Fruit fly (Drosophila melanogaster) whole organism, embryonic: ENCODE data around the gene CG2256.

Experiments
- Ada2b ChIP-seq: fragments of 200-800 bp; sonication (Bioruptor generic); IDR thresholded peaks from 2 replicates; pipeline ENCODE4 v1.3.6; 2022; ENCODE audit warnings: missing biosample characterization, missing genetic modification characterization
- Atf3 ChIP-seq: fragments of 200-800 bp; sonication (Bioruptor generic); optimal IDR thresholded peaks from 3 replicates; lab custom pipeline; 2016; ENCODE audit warnings: missing biosample characterization, missing genetic modification characterization
- Blimp-1 ChIP-seq: fragments of 200-800 bp; sonication (Bioruptor generic); optimal IDR thresholded peaks from 3 replicates; lab custom pipeline; 2018; ENCODE audit warnings: missing biosample characterization, missing genetic modification characterization, mild to moderate bottlenecking, moderate library complexity, missing genetic modification reagents
- CG10147 ChIP-seq: fragments of 200-800 bp; sonication (Bioruptor generic); optimal IDR thresholded peaks from 2 replicates; lab custom pipeline; 2019; ENCODE audit warnings: missing biosample characterization, mild to moderate bottlenecking, missing genetic modification characterization, moderate library complexity
- CG11093 ChIP-seq: fragments of 200-800 bp; sonication (Bioruptor generic); IDR thresholded peaks from 3 replicates; pipeline ENCODE4 v1.3.6; 2022; ENCODE audit warnings: missing biosample characterization, missing genetic modification characterization
- CG12155 ChIP-seq: fragments of 200-800 bp; sonication (Bioruptor generic); optimal IDR thresholded peaks from 3 replicates; lab custom pipeline; 2016; ENCODE audit warnings: missing biosample characterization, missing genetic modification characterization
- CG12659 ChIP-seq: fragments of 200-800 bp; sonication (Bioruptor generic); optimal IDR thresholded peaks from 3 replicates; lab custom pipeline; 2017; ENCODE audit warnings: mild to moderate bottlenecking, missing biosample characterization, missing genetic modification reagents, missing genetic modification characterization
- CG14014 ChIP-seq: fragments of 200-800 bp; sonication (Bioruptor generic); IDR thresholded peaks from 2 replicates; pipeline ENCODE4 v1.3.6; 2022; ENCODE audit warnings: missing biosample characterization, missing genetic modification characterization
- CG30020 ChIP-seq: fragments of 200-800 bp; optimal IDR thresholded peaks from 2 replicates; lab custom pipeline; 2019; ENCODE audit warnings: missing biosample characterization, mild to moderate bottlenecking, missing genetic modification characterization, moderate library complexity
- CG3407 ChIP-seq: fragments of 200-800 bp; sonication (Bioruptor generic); optimal IDR thresholded peaks from 2 replicates; lab custom pipeline; 2018; ENCODE audit warnings: missing biosample characterization, mild to moderate bottlenecking, missing genetic modification characterization
- CG4360 ChIP-seq: fragments of 200-800 bp; sonication (Bioruptor generic); IDR thresholded peaks from 2 replicates; pipeline ENCODE4 v1.3.6; 2022; ENCODE audit warnings: missing biosample characterization, missing genetic modification characterization
- CG43689 ChIP-seq: fragments of 200-800 bp; sonication (Bioruptor generic); IDR thresholded peaks from 2 replicates; pipeline ENCODE4 v1.3.6; 2022; ENCODE audit warnings: missing biosample characterization, missing genetic modification characterization
- CG4730 ChIP-seq: fragments of 200-800 bp; sonication (Bioruptor generic); IDR thresholded peaks from 2 replicates; pipeline ENCODE4 v1.3.6; 2022; ENCODE audit warnings: missing biosample characterization, missing genetic modification characterization
- CG6654 ChIP-seq: fragments of 200-800 bp; sonication (Bioruptor generic); optimal IDR thresholded peaks from 2 replicates; lab custom pipeline; 2017; ENCODE audit warnings: missing biosample characterization, mild to moderate bottlenecking, missing genetic modification characterization
- CG6689 ChIP-seq: fragments of 200-800 bp; sonication (Bioruptor generic); IDR thresholded peaks from 2 replicates; pipeline ENCODE4 v1.3.6; 2022; ENCODE audit warnings: missing biosample characterization, missing genetic modification characterization
- CG6854 ChIP-seq: fragments of 200-800 bp; sonication (Bioruptor generic); optimal IDR thresholded peaks from 3 replicates; lab custom pipeline; 2017; ENCODE audit warnings: missing biosample characterization, mild to moderate bottlenecking, missing genetic modification characterization
- CTCF ChIP-seq: fragments of 200-800 bp; sonication (Bioruptor generic); optimal IDR thresholded peaks from 2 replicates; lab custom pipeline; 2017; ENCODE audit warnings: missing biosample characterization, mild to moderate bottlenecking, missing genetic modification characterization, moderate library complexity
- D19A ChIP-seq: fragments of 200-800 bp; optimal IDR thresholded peaks from 3 replicates; lab custom pipeline; 2019; ENCODE audit warnings: missing biosample characterization, mild to moderate bottlenecking, missing genetic modification characterization, moderate library complexity
- E2f1 ChIP-seq: fragments of 200-800 bp; sonication (Bioruptor generic); IDR thresholded peaks from 2 replicates; pipeline ENCODE4 v1.3.6; 2022; ENCODE audit warnings: missing biosample characterization, missing genetic modification characterization
- Eip74EF ChIP-seq, 2 experiments: fragments of 200-800 bp in 1 of 2; fragments of >200 bp in 1 of 2; sonication (Bioruptor generic) in 1 of 2; optimal IDR thresholded peaks; 2 replicates each; lab custom pipeline; 2017 to 2019; ENCODE audit warnings: missing biosample characterization in 2 of 2, missing genetic modification characterization in 2 of 2, mild to moderate bottlenecking in 1 of 2, moderate library complexity in 1 of 2
- Fer3 ChIP-seq: fragments of 200-800 bp; sonication (Bioruptor generic); optimal IDR thresholded peaks from 2 replicates; lab custom pipeline; 2018; ENCODE audit warnings: missing biosample characterization, mild to moderate bottlenecking, missing genetic modification characterization, moderate library complexity
- Gug ChIP-seq: fragments of 200-800 bp; sonication (Bioruptor generic); IDR thresholded peaks from 4 replicates; pipeline ENCODE4 v1.3.6; 2022; ENCODE audit warnings: missing biosample characterization, missing genetic modification characterization
- HHEX ChIP-seq: fragments of 200-800 bp; sonication (Bioruptor generic); optimal IDR thresholded peaks from 3 replicates; lab custom pipeline; 2017; ENCODE audit warnings: missing biosample characterization, mild to moderate bottlenecking, missing genetic modification characterization, missing genetic modification reagents
- Hand ChIP-seq: fragments of 200-800 bp; sonication (Bioruptor generic); optimal IDR thresholded peaks from 2 replicates; lab custom pipeline; 2017; ENCODE audit warnings: mild to moderate bottlenecking, missing biosample characterization, missing genetic modification reagents, missing genetic modification characterization
- Hr3 ChIP-seq: fragments of 200-800 bp; sonication (Bioruptor generic); optimal IDR thresholded peaks from 3 replicates; lab custom pipeline; 2016; ENCODE audit warnings: missing biosample characterization, missing genetic modification characterization
- MESR4 ChIP-seq: fragments of 200-800 bp; sonication (Bioruptor generic); optimal IDR thresholded peaks from 2 replicates; lab custom pipeline; 2018; ENCODE audit warnings: missing biosample characterization, mild to moderate bottlenecking, missing genetic modification characterization, moderate library complexity
- Max ChIP-seq: fragments of 200-800 bp; sonication (Bioruptor generic); optimal IDR thresholded peaks from 2 replicates; lab custom pipeline; 2016; ENCODE audit warnings: missing biosample characterization, mild to moderate bottlenecking, missing genetic modification characterization
- Meics ChIP-seq: fragments of 200-800 bp; sonication (Bioruptor generic); optimal IDR thresholded peaks from 2 replicates; lab custom pipeline; 2017; ENCODE audit warnings: missing biosample characterization, mild to moderate bottlenecking, missing genetic modification characterization
- Mes4 ChIP-seq: fragments of 200-800 bp; sonication (Bioruptor generic); optimal IDR thresholded peaks from 2 replicates; lab custom pipeline; 2016; ENCODE audit warnings: missing biosample characterization, missing genetic modification characterization
- Mrtf ChIP-seq: fragments of 200-800 bp; sonication (Bioruptor generic); IDR thresholded peaks from 3 replicates; pipeline ENCODE4 v1.3.6; 2022; ENCODE audit warnings: missing biosample characterization, missing genetic modification characterization
- bsh ChIP-seq, 2 experiments: fragments of 200-800 bp; sonication (Bioruptor generic); optimal IDR thresholded peaks; 2 replicates each; lab custom pipeline; 2017 to 2018; ENCODE audit warnings: mild to moderate bottlenecking in 2 of 2, missing biosample characterization in 2 of 2, missing genetic modification characterization in 2 of 2, moderate library complexity in 1 of 2
- crc ChIP-seq: fragments of 200-800 bp; sonication (Bioruptor generic); optimal IDR thresholded peaks from 2 replicates; lab custom pipeline; 2016; ENCODE audit warnings: missing biosample characterization, missing genetic modification characterization
- dimm ChIP-seq: fragments of 200-800 bp; sonication (Bioruptor generic); IDR thresholded peaks from 2 replicates; pipeline ENCODE4 v1.3.6; 2022; ENCODE audit warnings: missing biosample characterization, missing genetic modification characterization
- dpn ChIP-seq, 2 experiments: fragments of 200-800 bp; sonication (Bioruptor generic); optimal IDR thresholded peaks; 3 replicates each; lab custom pipeline; 2016; ENCODE audit warnings: missing biosample characterization in 2 of 2, missing genetic modification characterization in 2 of 2
- fd3F ChIP-seq: fragments of 200-800 bp; sonication (Bioruptor generic); optimal IDR thresholded peaks from 2 replicates; lab custom pipeline; 2018; ENCODE audit warnings: missing biosample characterization, mild to moderate bottlenecking, missing genetic modification characterization, moderate library complexity
- grn ChIP-seq: fragments of 200-800 bp; sonication (Bioruptor generic); optimal IDR thresholded peaks from 3 replicates; lab custom pipeline; 2017; ENCODE audit warnings: missing biosample characterization, missing genetic modification characterization
- gt ChIP-seq: fragments of 200-800 bp; sonication (Bioruptor generic); IDR thresholded peaks from 2 replicates; pipeline ENCODE4 v1.3.6; 2022; ENCODE audit warnings: missing biosample characterization, missing genetic modification characterization
- h ChIP-seq: fragments of >200 bp; optimal IDR thresholded peaks from 2 replicates; lab custom pipeline; 2017
- jumu ChIP-seq: fragments of 200-800 bp; sonication (Bioruptor generic); optimal IDR thresholded peaks from 3 replicates; lab custom pipeline; 2016; ENCODE audit warnings: missing biosample characterization, missing genetic modification characterization
- nmo ChIP-seq: fragments of 200-800 bp; sonication (Bioruptor generic); optimal IDR thresholded peaks from 2 replicates; lab custom pipeline; 2018; ENCODE audit warnings: missing biosample characterization, mild to moderate bottlenecking, missing genetic modification characterization, moderate library complexity
- org-1 ChIP-seq: fragments of 200-800 bp; sonication (Bioruptor generic); optimal IDR thresholded peaks from 2 replicates; lab custom pipeline; 2017; ENCODE audit warnings: missing biosample characterization, missing genetic modification characterization
- sc ChIP-seq, 3 experiments: fragments of >200 bp in 2 of 3; fragments of 200-800 bp in 1 of 3; sonication (Bioruptor generic) in 1 of 3; optimal IDR thresholded peaks; 2 replicates in 2 of 3; 3 replicates in 1 of 3; lab custom pipeline; 2017; ENCODE audit warnings: mild to moderate bottlenecking in 1 of 3, missing biosample characterization in 1 of 3, missing genetic modification characterization in 1 of 3, missing genetic modification reagents in 1 of 3
- schlank ChIP-seq: fragments of 200-800 bp; sonication (Bioruptor generic); optimal IDR thresholded peaks from 2 replicates; lab custom pipeline; 2018; ENCODE audit warnings: missing biosample characterization, mild to moderate bottlenecking, missing genetic modification characterization
- sens-2 ChIP-seq: fragments of 200-800 bp; sonication (Bioruptor generic); IDR thresholded peaks from 2 replicates; pipeline ENCODE4 v1.3.6; 2022; ENCODE audit warnings: missing biosample characterization, missing genetic modification characterization
- sisA ChIP-seq: fragments of 200-800 bp; sonication (Bioruptor generic); IDR thresholded peaks from 2 replicates; pipeline ENCODE4 v1.3.6; 2022; ENCODE audit warnings: missing biosample characterization, missing genetic modification characterization
- slbo ChIP-seq: fragments of 200-800 bp; sonication (Bioruptor generic); IDR thresholded peaks from 2 replicates; pipeline ENCODE4 v1.3.6; 2022; ENCODE audit warnings: missing biosample characterization, missing genetic modification characterization
- sna ChIP-seq: fragments of 200-800 bp; sonication (Bioruptor generic); IDR thresholded peaks from 2 replicates; pipeline ENCODE4 v1.3.6; 2022; ENCODE audit warnings: missing biosample characterization, missing genetic modification characterization; ENCODE audit not compliant: partially characterized antibody
- trh ChIP-seq: fragments of 200-800 bp; sonication (Bioruptor generic); optimal IDR thresholded peaks from 2 replicates; lab custom pipeline; 2016; ENCODE audit warnings: missing biosample characterization, missing genetic modification characterization
- vfl ChIP-seq: fragments of 200-800 bp; sonication (Bioruptor generic); optimal IDR thresholded peaks from 2 replicates; lab custom pipeline; 2016; ENCODE audit warnings: missing biosample characterization, missing genetic modification characterization
- z ChIP-seq: fragments of 200-800 bp; sonication (Bioruptor generic); IDR thresholded peaks from 3 replicates; pipeline ENCODE4 v1.3.6; 2022; ENCODE audit warnings: missing biosample characterization, missing genetic modification characterization

CG2256 gene

dm6 chrX:8092075-8092682, 5.2 kb upstream of the CG2256 start (continued):
- peak; percentile 66 for TF ChIP-seq gt
- TF ChIP-seq sc (optimal IDR thresholded peaks at IDR 0.05; lab: Kevin White, UChicago), result no peak
- peak; percentile 91 for TF ChIP-seq sc (GFP tag; optimal IDR thresholded peaks at IDR 0.05; lab: Kevin White, UChicago)
- peak; percentile 92 for TF ChIP-seq Hr3 (GFP tag; lab: Kevin White, UChicago)
- TF ChIP-seq crc (GFP tag; lab: Kevin White, UChicago), result peak; percentile 56
- TF ChIP-seq dimm, result peak; percentile 75
- peak; percentile 95 for TF ChIP-seq Hand (GFP tag; lab: Kevin White, UChicago)
- TF ChIP-seq D19A, result peak; percentile 83
- TF ChIP-seq Ada2b (GFP tag; lab: Robert Waterston, UW), result peak; percentile 86
- peak; percentile 42; the same call in 1 of the 2 replicates for TF ChIP-seq CG4360
- peak; percentile 92 for TF ChIP-seq slbo (GFP tag; lab: Robert Waterston, UW)
- peak; percentile 62 for TF ChIP-seq Atf3 (GFP tag; lab: Kevin White, UChicago)
- TF ChIP-seq org-1 (GFP tag; lab: Kevin White, UChicago), result peak; percentile 94
- TF ChIP-seq nmo, result peak; percentile 97
- peak; percentile 94 for TF ChIP-seq CG10147 (GFP tag; lab: Kevin White, UChicago)
- no peak for TF ChIP-seq h
- TF ChIP-seq CG6854 (GFP tag; lab: Kevin White, UChicago), result peak; percentile 93
- peak; percentile 86 for TF ChIP-seq Gug
- TF ChIP-seq Mrtf (GFP tag; lab: Robert Waterston, UW), result peak; percentile 86
- peak; percentile 89 for TF ChIP-seq sisA (GFP tag; lab: Robert Waterston, UW)
- TF ChIP-seq fd3F (GFP tag; lab: Kevin White, UChicago), result peak; percentile 93
- TF ChIP-seq z (GFP tag; lab: Robert Waterston, UW), result peak; percentile 48; the same call in 1 of the 3 replicates
- TF ChIP-seq Fer3 (tag; lab: Kevin White, UChicago), result peak; percentile 95
- TF ChIP-seq bsh (GFP tag; optimal IDR thresholded peaks at IDR 0.05; lab: Kevin White, UChicago), result peak; percentile 89 to 96
- TF ChIP-seq grn (GFP tag; lab: Kevin White, UChicago), result peak; percentile 52
- TF ChIP-seq Blimp-1 (GFP tag; lab: Kevin White, UChicago), result peak; percentile 92
- TF ChIP-seq HHEX (GFP tag; lab: Kevin White, UChicago), result peak; percentile 95
- TF ChIP-seq CG12155 (GFP tag; lab: Kevin White, UChicago), result peak; percentile 86
- peak; percentile 85 for TF ChIP-seq trh
- peak; percentile 57 for TF ChIP-seq Mes4 (GFP tag; lab: Kevin White, UChicago)
- peak; percentile 83 for TF ChIP-seq CG6654
- TF ChIP-seq schlank (tag; lab: Kevin White, UChicago), result peak; percentile 77
- TF ChIP-seq Meics (GFP tag; lab: Kevin White, UChicago), result peak; percentile 97
- TF ChIP-seq CTCF (GFP tag; lab: Kevin White, UChicago), result peak; percentile 61
- TF ChIP-seq vfl (GFP tag; lab: Kevin White, UChicago), result peak; percentile 71
- peak; percentile 88 to 93 for TF ChIP-seq dpn (GFP tag; optimal IDR thresholded peaks at IDR 0.05; lab: Kevin White, UChicago)
- peak; percentile 79 for TF ChIP-seq CG30020 (tag; lab: Kevin White, UChicago)
- TF ChIP-seq CG4730 (GFP tag; lab: Robert Waterston, UW), result peak; percentile 88
- no peak for TF ChIP-seq sna (GFP tag; lab: Robert Waterston, UW)
- peak; percentile 60 for TF ChIP-seq CG43689 (GFP tag; lab: Robert Waterston, UW)
- peak; percentile 89 for TF ChIP-seq CG3407 (GFP tag; lab: Kevin White, UChicago)
- peak in 1 of 2 experiments; percentile 94 for TF ChIP-seq Eip74EF (GFP tag; optimal IDR thresholded peaks at IDR 0.05; lab: Kevin White, UChicago)
- peak; percentile 98 for TF ChIP-seq CG12659 (GFP tag; lab: Kevin White, UChicago)
- peak; percentile 76 for TF ChIP-seq jumu (GFP tag; lab: Kevin White, UChicago)
- peak; percentile 93 for TF ChIP-seq CG14014
- peak; percentile 77; the same call in 2 of the 3 replicates for TF ChIP-seq CG11093
- TF ChIP-seq E2f1 (GFP tag; lab: Robert Waterston, UW), result peak; percentile 93
- TF ChIP-seq CG6689 (GFP tag; lab: Robert Waterston, UW), result peak; percentile 93
- peak; percentile 90 for TF ChIP-seq Max
- no peak for TF ChIP-seq MESR4 (GFP tag; lab: Kevin White, UChicago)
- peak; percentile 61; the same call in 1 of the 2 replicates for TF ChIP-seq sens-2
